Fruit fly (Drosophila melanogaster) whole organism, prepupa: ENCODE data around the gene Rai1.

Source experiments
- Blimp-1 ChIP-seq: fragments of 200-800 bp; sonication (Bioruptor generic); optimal IDR thresholded peaks from 3 replicates; lab custom pipeline; 2017; ENCODE audit warnings: missing biosample characterization, missing genetic modification characterization, mild to moderate bottlenecking, moderate library complexity, missing genetic modification reagents
- CG10669 ChIP-seq: fragments of 200-800 bp; sonication (Bioruptor generic); optimal IDR thresholded peaks from 3 replicates; lab custom pipeline; 2018; ENCODE audit warnings: missing biosample characterization, mild to moderate bottlenecking, missing genetic modification characterization, moderate library complexity
- CG11294 ChIP-seq: fragments of 200-800 bp; sonication (Bioruptor generic); IDR thresholded peaks from 2 replicates; pipeline ENCODE4 v1.3.6; 2022; ENCODE audit warnings: missing biosample characterization, missing genetic modification characterization
- CG15336 ChIP-seq: fragments of 200-800 bp; sonication (Bioruptor generic); IDR thresholded peaks from 2 replicates; pipeline ENCODE4 v1.3.6; 2022; ENCODE audit warnings: missing biosample characterization, missing genetic modification characterization
- CG3032 ChIP-seq: fragments of 200-800 bp; optimal IDR thresholded peaks from 2 replicates; lab custom pipeline; 2019; ENCODE audit warnings: missing biosample characterization, mild to moderate bottlenecking, missing genetic modification characterization, moderate library complexity
- CG31627 ChIP-seq: fragments of 200-800 bp; sonication (Bioruptor generic); optimal IDR thresholded peaks from 3 replicates; lab custom pipeline; 2016; ENCODE audit warnings: missing biosample characterization, missing genetic modification characterization
- CG32006 ChIP-seq: fragments of 200-800 bp; sonication (Bioruptor generic); optimal IDR thresholded peaks from 3 replicates; lab custom pipeline; 2017; ENCODE audit warnings: missing biosample characterization, mild to moderate bottlenecking, missing genetic modification characterization
- CG3919 ChIP-seq: fragments of 200-800 bp; sonication (Bioruptor generic); optimal IDR thresholded peaks from 3 replicates; lab custom pipeline; 2016; ENCODE audit warnings: missing biosample characterization, missing genetic modification characterization
- CG4318 ChIP-seq: fragments of 200-800 bp; sonication (Bioruptor generic); optimal IDR thresholded peaks from 3 replicates; lab custom pipeline; 2017; ENCODE audit warnings: missing biosample characterization, mild to moderate bottlenecking, missing genetic modification characterization
- CG6163 ChIP-seq: fragments of 200-800 bp; sonication (Bioruptor generic); IDR thresholded peaks from 3 replicates; pipeline ENCODE4 v1.3.6; 2022; ENCODE audit warnings: missing biosample characterization, missing genetic modification characterization
- CG6276 ChIP-seq: fragments of 200-800 bp; sonication (Bioruptor generic); optimal IDR thresholded peaks from 2 replicates; lab custom pipeline; 2017; ENCODE audit warnings: missing biosample characterization, mild to moderate bottlenecking, missing genetic modification characterization
- CG6792 ChIP-seq: fragments of 200-800 bp; sonication (Bioruptor generic); optimal IDR thresholded peaks from 3 replicates; lab custom pipeline; 2016; ENCODE audit warnings: missing biosample characterization, missing genetic modification characterization
- CG6808 ChIP-seq: fragments of 200-800 bp; sonication (Bioruptor generic); optimal IDR thresholded peaks from 3 replicates; lab custom pipeline; 2017; ENCODE audit warnings: missing biosample characterization, missing genetic modification characterization, mild to moderate bottlenecking, moderate library complexity, missing genetic modification reagents
- CG6854 ChIP-seq: fragments of 200-800 bp; sonication (Bioruptor generic); optimal IDR thresholded peaks from 2 replicates; lab custom pipeline; 2017; ENCODE audit warnings: missing biosample characterization, mild to moderate bottlenecking, missing genetic modification characterization
- CG7368 ChIP-seq: fragments of 200-800 bp; sonication (Bioruptor generic); optimal IDR thresholded peaks from 3 replicates; lab custom pipeline; 2016; ENCODE audit warnings: missing biosample characterization, missing genetic modification characterization
- CG8119 ChIP-seq: fragments of 200-800 bp; sonication (Bioruptor generic); IDR thresholded peaks from 3 replicates; pipeline ENCODE4 v1.3.6; 2022; ENCODE audit warnings: missing biosample characterization, missing genetic modification characterization
- CG8632 ChIP-seq: fragments of 200-800 bp; sonication (Bioruptor generic); optimal IDR thresholded peaks from 3 replicates; lab custom pipeline; 2016; ENCODE audit warnings: missing biosample characterization, missing genetic modification characterization
- Eip75B ChIP-seq: fragments of 200-800 bp; sonication (Bioruptor generic); optimal IDR thresholded peaks from 3 replicates; lab custom pipeline; 2016; ENCODE audit warnings: missing biosample characterization, missing genetic modification characterization
- Eip78C ChIP-seq: fragments of 200-800 bp; sonication (Bioruptor generic); peaks from one replicate; lab custom pipeline; 2016; ENCODE audit warnings: missing biosample characterization, missing genetic modification characterization
- Eip93F ChIP-seq: fragments of 200-800 bp; sonication (Bioruptor generic); optimal IDR thresholded peaks from 2 replicates; lab custom pipeline; 2016; ENCODE audit warnings: missing biosample characterization, mild to moderate bottlenecking, missing genetic modification characterization
- Gug ChIP-seq: fragments of 200-800 bp; sonication (Bioruptor generic); IDR thresholded peaks from 2 replicates; pipeline ENCODE4 v1.3.6; 2022; ENCODE audit warnings: missing biosample characterization, missing genetic modification characterization
- Hr38 ChIP-seq: sonication (Bioruptor generic); optimal IDR thresholded peaks from 2 replicates; lab custom pipeline; 2016; ENCODE audit warnings: missing biosample characterization, missing genetic modification characterization
- Hr39 ChIP-seq: fragments of 200-800 bp; sonication (Bioruptor generic); optimal IDR thresholded peaks from 2 replicates; lab custom pipeline; 2016; ENCODE audit warnings: missing biosample characterization, missing genetic modification characterization
- Hr4 ChIP-seq: fragments of 200-800 bp; sonication (Bioruptor generic); optimal IDR thresholded peaks from 3 replicates; lab custom pipeline; 2016; ENCODE audit warnings: missing biosample characterization, missing genetic modification characterization
- Lpt ChIP-seq: fragments of 200-800 bp; sonication (Bioruptor generic); optimal IDR thresholded peaks from 3 replicates; lab custom pipeline; 2016; ENCODE audit warnings: missing biosample characterization, missing genetic modification characterization
- Met ChIP-seq: fragments of 200-800 bp; sonication (Bioruptor generic); optimal IDR thresholded peaks from 3 replicates; lab custom pipeline; 2016; ENCODE audit warnings: missing biosample characterization, missing genetic modification characterization
- OdsH ChIP-seq: fragments of 200-800 bp; sonication (Bioruptor generic); optimal IDR thresholded peaks from 3 replicates; lab custom pipeline; 2016; ENCODE audit warnings: missing biosample characterization, missing genetic modification characterization
- Smox ChIP-seq: fragments of 200-800 bp; sonication (Bioruptor generic); optimal IDR thresholded peaks from 3 replicates; lab custom pipeline; 2016; ENCODE audit warnings: missing biosample characterization, missing genetic modification characterization
- Sox102F ChIP-seq: fragments of 200-800 bp; sonication (Bioruptor generic); optimal IDR thresholded peaks from 2 replicates; lab custom pipeline; 2016; ENCODE audit warnings: missing biosample characterization, mild to moderate bottlenecking, missing genetic modification characterization
- Sox14 ChIP-seq: fragments of 200-800 bp; sonication (Bioruptor generic); optimal IDR thresholded peaks from 3 replicates; lab custom pipeline; 2016; ENCODE audit warnings: missing biosample characterization, missing genetic modification characterization
- Sox15 ChIP-seq: fragments of 200-800 bp; sonication (Bioruptor generic); optimal IDR thresholded peaks from 3 replicates; lab custom pipeline; 2016; ENCODE audit warnings: missing biosample characterization, missing genetic modification characterization
- achi ChIP-seq: fragments of 200-800 bp; sonication (Bioruptor generic); optimal IDR thresholded peaks from 3 replicates; lab custom pipeline; 2016; ENCODE audit warnings: missing biosample characterization, missing genetic modification characterization
- acj6 ChIP-seq: fragments of 200-800 bp; sonication (Bioruptor generic); optimal IDR thresholded peaks from 3 replicates; lab custom pipeline; 2016; ENCODE audit warnings: missing biosample characterization, missing genetic modification characterization
- dsx ChIP-seq: fragments of 200-800 bp; optimal IDR thresholded peaks from 3 replicates; lab custom pipeline; 2019; ENCODE audit warnings: missing biosample characterization, mild to moderate bottlenecking, missing genetic modification characterization, moderate library complexity; ENCODE audit not compliant: poor library complexity, severe bottlenecking
- eg ChIP-seq: fragments of 200-800 bp; sonication (Bioruptor generic); IDR thresholded peaks from 3 replicates; pipeline ENCODE4 v1.3.6; 2022; ENCODE audit warnings: missing biosample characterization, missing genetic modification characterization
- esn ChIP-seq: fragments of 200-800 bp; sonication (Bioruptor generic); optimal IDR thresholded peaks from 2 replicates; lab custom pipeline; 2016; ENCODE audit warnings: missing biosample characterization, mild to moderate bottlenecking, missing genetic modification characterization, moderate library complexity
- net ChIP-seq: fragments of 200-800 bp; sonication (Bioruptor generic); optimal IDR thresholded peaks from 3 replicates; lab custom pipeline; 2016; ENCODE audit warnings: missing biosample characterization, missing genetic modification characterization
- salr ChIP-seq, 2 experiments: fragments of 200-800 bp; sonication (Bioruptor generic); optimal IDR thresholded peaks; 3 replicates each; lab custom pipeline; 2016 to 2018; ENCODE audit warnings: missing biosample characterization in 2 of 2, missing genetic modification characterization in 2 of 2, mild to moderate bottlenecking in 1 of 2
- ss ChIP-seq, 2 experiments: fragments of 200-800 bp; sonication (Bioruptor generic); optimal IDR thresholded peaks; 2 replicates in 1 of 2; 3 replicates in 1 of 2; lab custom pipeline; 2017 to 2018; ENCODE audit warnings: mild to moderate bottlenecking in 2 of 2, missing biosample characterization in 2 of 2, missing genetic modification characterization in 2 of 2, moderate library complexity in 1 of 2
- svp ChIP-seq: fragments of 200-800 bp; sonication (Bioruptor generic); peaks from one replicate; lab custom pipeline; 2016; ENCODE audit warnings: missing biosample characterization, missing genetic modification characterization
- topi ChIP-seq: fragments of 200-800 bp; sonication (Bioruptor generic); optimal IDR thresholded peaks from 3 replicates; lab custom pipeline; 2016; ENCODE audit warnings: missing biosample characterization, missing genetic modification characterization
- vri ChIP-seq: fragments of 200-800 bp; sonication (Bioruptor generic); optimal IDR thresholded peaks from 3 replicates; lab custom pipeline; 2016; ENCODE audit warnings: missing biosample characterization, mild to moderate bottlenecking, missing genetic modification characterization

Rai1 gene

DNA sequence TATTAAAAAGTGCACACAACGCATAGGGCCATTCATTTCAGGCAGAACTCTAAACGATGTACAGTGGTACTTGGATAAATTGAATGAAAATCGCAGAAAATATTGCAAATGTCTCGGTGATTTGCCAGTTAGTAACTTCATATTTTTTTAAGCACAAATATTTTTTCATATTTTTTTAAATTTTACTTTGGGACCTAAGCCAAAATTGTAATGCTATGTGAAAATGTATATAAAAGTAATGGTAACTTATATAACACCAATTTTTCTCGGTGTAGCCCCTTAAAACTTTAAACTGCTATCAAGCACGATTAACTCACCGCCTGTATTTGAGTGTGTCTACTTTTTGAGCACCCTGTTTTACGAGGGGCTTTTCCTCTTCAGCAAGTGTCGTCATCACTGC lies 18.1 kb upstream of the Rai1 start (continued):
- TF ChIP-seq svp (GFP tag; lab: Kevin White, UChicago) (no peak), Hr38 (GFP tag; lab: Kevin White, UChicago) (no peak), CG15336 (GFP tag; lab: Robert Waterston, UW) (peak; percentile 70), CG3032 (tag; lab: Kevin White, UChicago) (no peak)

DNA sequence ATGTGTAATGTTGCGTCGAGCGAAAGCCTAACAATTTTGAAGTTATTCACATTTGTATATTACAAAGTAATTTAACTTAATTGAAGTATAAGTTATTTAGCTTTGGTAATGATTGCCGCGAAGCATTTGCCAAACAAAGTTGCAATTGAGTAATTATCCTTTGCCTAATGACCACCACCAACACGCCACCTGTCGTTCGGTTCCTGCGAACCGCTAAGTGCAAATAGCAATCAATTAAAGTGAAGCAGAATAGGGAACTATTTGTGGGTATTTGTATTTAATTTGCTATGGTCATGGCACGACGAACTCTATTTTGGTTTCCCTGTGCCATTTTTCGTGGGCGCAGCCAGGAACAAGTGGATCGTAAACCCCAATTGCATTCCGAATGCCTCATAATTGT lies 17.5 kb upstream of the Rai1 start:
- no peak for TF ChIP-seq Sox102F (GFP tag; lab: Kevin White, UChicago)
- no peak for TF ChIP-seq Eip93F
- no peak for TF ChIP-seq CG3919 (GFP tag; lab: Kevin White, UChicago)
- no peak for TF ChIP-seq CG8119 (GFP tag; lab: Robert Waterston, UW)
- TF ChIP-seq esn (GFP tag; lab: Kevin White, UChicago): no peak
- no peak for TF ChIP-seq Sox14
- TF ChIP-seq Sox15 (GFP tag; lab: Kevin White, UChicago): no peak
- no peak for TF ChIP-seq CG11294 (GFP tag; lab: Robert Waterston, UW)
- TF ChIP-seq acj6 (GFP tag; lab: Kevin White, UChicago): no peak
- no peak for TF ChIP-seq Smox (GFP tag; lab: Kevin White, UChicago)
- TF ChIP-seq dsx (GFP tag; lab: Kevin White, UChicago): no peak
- TF ChIP-seq CG6792 (GFP tag; lab: Kevin White, UChicago): no peak
- no peak for TF ChIP-seq CG7368 (GFP tag; lab: Kevin White, UChicago)
- TF ChIP-seq CG6163: no peak
- no peak for TF ChIP-seq CG8632 (GFP tag; lab: Kevin White, UChicago)
- TF ChIP-seq Hr39 (GFP tag; lab: Kevin White, UChicago): no peak
- no peak for TF ChIP-seq Met (GFP tag; lab: Kevin White, UChicago)

DNA sequence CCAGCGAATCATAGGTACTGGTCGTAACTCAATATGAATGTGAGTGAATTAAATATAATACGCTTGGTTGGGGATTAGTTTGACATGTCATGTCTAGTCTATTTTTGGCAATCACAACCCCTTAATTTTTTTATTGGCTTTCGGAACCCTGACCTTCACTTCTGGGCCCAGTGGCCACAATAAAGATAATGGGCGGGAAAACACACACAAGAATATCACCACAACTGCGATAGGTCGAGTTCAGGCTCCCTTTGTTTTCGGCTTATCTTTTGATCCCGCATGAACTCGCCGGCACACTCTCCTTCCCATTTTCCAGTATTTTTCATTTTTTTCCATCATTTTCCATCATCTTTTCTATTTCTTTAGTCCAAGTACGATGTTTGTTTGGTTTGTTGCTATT lies 15.0 kb upstream of the Rai1 start:
- TF ChIP-seq CG8632 (GFP tag; lab: Kevin White, UChicago) (no peak), svp (GFP tag; lab: Kevin White, UChicago) (peak; percentile 92)

- no peak for TF ChIP-seq CG6163
- no peak for TF ChIP-seq Lpt
- no peak for TF ChIP-seq vri
- no peak for TF ChIP-seq Eip75B (GFP tag; lab: Kevin White, UChicago)
- no peak for TF ChIP-seq CG3919 (GFP tag; lab: Kevin White, UChicago)
- no peak for TF ChIP-seq CG10669 (GFP tag; lab: Kevin White, UChicago)
- TF ChIP-seq CG32006: peak; percentile 30
- 0 out of 3 replicates have a peak, but pooled peaks have one; percentile 9 for TF ChIP-seq eg (GFP tag; lab: Robert Waterston, UW)
- TF ChIP-seq Hr38 (GFP tag; lab: Kevin White, UChicago): no peak
- TF ChIP-seq svp (GFP tag; lab: Kevin White, UChicago): peak; percentile 43
- TF ChIP-seq net (GFP tag; lab: Kevin White, UChicago): no peak
- peak; percentile 54 for TF ChIP-seq Eip78C
- TF ChIP-seq acj6 (GFP tag; lab: Kevin White, UChicago): no peak
- TF ChIP-seq, all 60 proteins: peak for 4
These were observed 13.4 kb upstream of the Rai1 start for dm6 chrX:16816500-16816899.

DNA sequence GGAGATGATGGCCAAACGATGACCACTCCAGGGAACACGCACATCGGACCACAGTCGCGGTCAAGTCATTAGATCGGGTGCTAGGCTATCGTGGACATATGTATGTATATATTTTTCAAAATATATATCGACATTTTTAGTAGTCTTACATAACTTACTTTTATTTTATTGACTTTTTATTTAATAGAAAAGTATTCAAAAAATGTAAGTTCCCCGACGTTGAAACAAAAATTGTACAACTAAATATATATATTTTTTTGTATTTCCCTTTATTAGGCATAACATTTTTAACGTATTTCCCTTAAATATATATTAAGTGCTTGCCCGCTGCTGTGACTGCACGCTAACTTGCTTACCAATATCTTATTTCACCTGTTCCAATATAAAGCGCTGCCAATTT lies 12.0 kb upstream of the Rai1 start:
- no peak for TF ChIP-seq CG31627 (GFP tag; lab: Kevin White, UChicago)
- TF ChIP-seq Sox14: no peak
- TF ChIP-seq CG32006: peak; percentile 62
- no peak for TF ChIP-seq Hr38 (GFP tag; lab: Kevin White, UChicago)
- no peak for TF ChIP-seq Hr39 (GFP tag; lab: Kevin White, UChicago)
- peak; percentile 26 for TF ChIP-seq CG4318 (GFP tag; lab: Kevin White, UChicago)
- TF ChIP-seq Hr4 (GFP tag; lab: Kevin White, UChicago): peak; percentile 37
- TF ChIP-seq eg (GFP tag; lab: Robert Waterston, UW): peak; percentile 68; the same call in 2 of the 3 replicates
- peak; percentile 72 for TF ChIP-seq CG8119 (GFP tag; lab: Robert Waterston, UW)
- TF ChIP-seq CG6808 (GFP tag; lab: Kevin White, UChicago): peak; percentile 24
- TF ChIP-seq dsx (GFP tag; lab: Kevin White, UChicago): peak; percentile 49
- peak; percentile 73 for TF ChIP-seq svp (GFP tag; lab: Kevin White, UChicago)
- TF ChIP-seq CG6854: no peak
- peak; percentile 43 to 48 for TF ChIP-seq ss (GFP tag; optimal IDR thresholded peaks at IDR 0.05; lab: Kevin White, UChicago)
- TF ChIP-seq CG6276 (GFP tag; lab: Kevin White, UChicago): peak; percentile 35
- peak; percentile 55 for TF ChIP-seq Gug (GFP tag; lab: Robert Waterston, UW)
- peak; percentile 25 for TF ChIP-seq achi (GFP tag; lab: Kevin White, UChicago)
- TF ChIP-seq Eip78C: peak; percentile 78
- TF ChIP-seq CG10669 (GFP tag; lab: Kevin White, UChicago): peak; percentile 39
- TF ChIP-seq Met (GFP tag; lab: Kevin White, UChicago): peak; percentile 10
- TF ChIP-seq vri: no peak
- peak; percentile 43 for TF ChIP-seq CG3032 (tag; lab: Kevin White, UChicago)
- peak in 1 of 2 experiments; percentile 27 for TF ChIP-seq salr (GFP tag; optimal IDR thresholded peaks at IDR 0.05; lab: Kevin White, UChicago)
- TF ChIP-seq topi: peak; percentile 9
- TF ChIP-seq Blimp-1 (GFP tag; lab: Kevin White, UChicago): no peak
- peak; percentile 21 for TF ChIP-seq OdsH (GFP tag; lab: Kevin White, UChicago)
